Worm (Caenorhabditis elegans) whole organism, L4 larva: ENCODE measurements around the gene nhr-262.

Experiments used
- hif-1 ChIP-seq, 2 experiments: sonication (generic microtip); optimal IDR thresholded peaks; 2 replicates each; lab custom pipeline; 2016 to 2017; ENCODE audit warnings: missing compliant biosample characterization in 2 of 2, missing genetic modification characterization in 2 of 2, missing genetic modification reagents in 2 of 2, missing genotype in 2 of 2, mild to moderate bottlenecking in 1 of 2
- pha-4 ChIP-seq, 2 experiments: fragments of 150-350 bp in 1 of 2; fragments of 200-800 bp in 1 of 2; sonication (Bioruptor generic) in 1 of 2; IDR thresholded peaks in 1 of 2; optimal IDR thresholded peaks in 1 of 2; 2 replicates each; pipeline versions ENCODE4 v1.3.6 to Lab custom; 2014 to 2022; ENCODE audit warnings: missing genetic modification characterization in 2 of 2, missing genetic modification reagents in 2 of 2, missing biosample characterization in 1 of 2, missing compliant biosample characterization in 1 of 2

- TF ChIP-seq hif-1 (tag; optimal IDR thresholded peaks at IDR 0.05; lab: Kevin White, UChicago) (no peak), pha-4 (GFP tag; IDR thresholded peaks at IDR 0.05; lab: Robert Waterston, UW) (no peak), pha-4 (tag; optimal IDR thresholded peaks at IDR 0.05; lab: Kevin White, UChicago) (no peak)
Observed at ce11 chrV:16919675-16920074, 15.0 kb downstream of the nhr-262 start.
